Fruit fly (Drosophila melanogaster) whole organism, adult: Measurements from ENCODE around the gene CG2898.

ENCODE experiments used
- CG11617 ChIP-seq: fragments of 200-800 bp; sonication (Bioruptor generic); optimal IDR thresholded peaks from 2 replicates; lab custom pipeline; 2017; ENCODE audit warnings: mild to moderate bottlenecking, missing biosample characterization, missing genetic modification reagents, missing genetic modification characterization
- CG12768 ChIP-seq: fragments of 200-800 bp; sonication (Bioruptor generic); optimal IDR thresholded peaks from 2 replicates; lab custom pipeline; 2017; ENCODE audit warnings: missing biosample characterization, missing genetic modification characterization, mild to moderate bottlenecking, moderate library complexity, missing genetic modification reagents
- CG7045 ChIP-seq: fragments of 200-800 bp; sonication (Bioruptor generic); optimal IDR thresholded peaks from 2 replicates; lab custom pipeline; 2017; ENCODE audit warnings: missing biosample characterization, mild to moderate bottlenecking, missing genetic modification characterization
- CG7101 ChIP-seq: fragments of 200-800 bp; sonication (Bioruptor generic); optimal IDR thresholded peaks from 2 replicates; lab custom pipeline; 2018; ENCODE audit warnings: missing biosample characterization, mild to moderate bottlenecking, missing genetic modification characterization, moderate library complexity
- cic ChIP-seq: fragments of 200-800 bp; sonication (Bioruptor generic); optimal IDR thresholded peaks from 2 replicates; lab custom pipeline; 2017; ENCODE audit warnings: missing biosample characterization, mild to moderate bottlenecking, missing genetic modification characterization, moderate library complexity
- ovo ChIP-seq: fragments of 200-800 bp; sonication (Bioruptor generic); optimal IDR thresholded peaks from 2 replicates; lab custom pipeline; 2016; ENCODE audit warnings: missing biosample characterization, missing genetic modification characterization
- tj ChIP-seq: fragments of 200-800 bp; sonication (Bioruptor generic); optimal IDR thresholded peaks from 3 replicates; lab custom pipeline; 2017; ENCODE audit warnings: missing biosample characterization, mild to moderate bottlenecking, missing genetic modification characterization, moderate library complexity
- toe ChIP-seq: fragments of 200-800 bp; sonication (Bioruptor generic); optimal IDR thresholded peaks from 2 replicates; lab custom pipeline; 2016; ENCODE audit warnings: missing biosample characterization, missing genetic modification characterization

DNA sequence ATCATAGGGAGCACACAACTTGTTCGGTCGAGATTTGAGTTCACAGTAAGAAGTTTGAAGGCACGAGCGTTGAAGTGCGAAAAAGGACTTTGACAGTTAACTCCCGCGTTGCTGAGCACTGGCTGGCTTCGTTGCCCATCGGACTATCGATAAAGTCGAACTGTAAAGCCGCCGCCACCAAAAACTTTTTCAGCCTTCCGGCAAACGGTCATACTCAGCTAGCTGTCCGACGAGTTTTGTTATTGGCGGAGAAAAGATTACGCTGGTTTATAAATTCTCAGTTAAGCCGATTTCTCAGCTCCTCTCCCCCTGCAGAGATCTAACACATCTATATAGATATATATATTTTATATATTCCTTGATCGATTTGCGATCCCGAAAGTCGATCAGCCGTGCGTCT, 10.6 kb downstream of the CG2898 start, which contains the start of the genes Psf3 and flw:
- TF ChIP-seq toe (GFP tag; lab: Kevin White, UChicago), result peak; percentile 31
- no peak for TF ChIP-seq CG11617
- no peak for TF ChIP-seq CG7045 (GFP tag; lab: Kevin White, UChicago)
- TF ChIP-seq cic (GFP tag; lab: Kevin White, UChicago), result peak; percentile 10
- TF ChIP-seq CG12768 (GFP tag; lab: Kevin White, UChicago), result peak; percentile 31
- TF ChIP-seq tj (GFP tag; lab: Kevin White, UChicago), result no peak
- peak; percentile 51 for TF ChIP-seq ovo (GFP tag; lab: Kevin White, UChicago)
- TF ChIP-seq CG7101 (tag; lab: Kevin White, UChicago), result peak; percentile 37
